Worm (Caenorhabditis elegans) whole organism, L3 larva: ENCODE data around the gene eak-4.

Experiments
- R02D3.7 ChIP-seq: fragments of 150-350 bp; optimal IDR thresholded peaks from 2 replicates; lab custom pipeline; 2014; ENCODE audit warnings: missing biosample characterization, missing genetic modification characterization
- ZK546.5 ChIP-seq: sonication (generic microtip); optimal IDR thresholded peaks from 2 replicates; lab custom pipeline; 2017; ENCODE audit warnings: missing biosample characterization, missing genetic modification characterization
- aly-2 ChIP-seq: fragments of 150-350 bp; optimal IDR thresholded peaks from 2 replicates; lab custom pipeline; 2014; ENCODE audit warnings: missing biosample characterization, missing genetic modification characterization
- ama-1 ChIP-seq: fragments of 150-350 bp; optimal IDR thresholded peaks from 2 replicates; lab custom pipeline; 2018
- ceh-16 ChIP-seq: sonication (generic microtip); optimal IDR thresholded peaks from 2 replicates; lab custom pipeline; 2017; ENCODE audit warnings: missing biosample characterization, missing genetic modification characterization
- ceh-28 ChIP-seq: fragments of 150-350 bp; optimal IDR thresholded peaks from 2 replicates; lab custom pipeline; 2014; ENCODE audit warnings: missing biosample characterization, missing genetic modification reagents, missing genetic modification characterization
- ceh-9 ChIP-seq: sonication (generic microtip); optimal IDR thresholded peaks from 2 replicates; lab custom pipeline; 2018; ENCODE audit warnings: missing biosample characterization, missing genetic modification characterization
- egl-27 ChIP-seq: sonication (generic microtip); optimal IDR thresholded peaks from 4 replicates; lab custom pipeline; 2017; ENCODE audit warnings: missing biosample characterization, missing genetic modification reagents, missing genetic modification characterization
- egl-5 ChIP-seq: fragments of 150-350 bp; optimal IDR thresholded peaks from 2 replicates; lab custom pipeline; 2017; ENCODE audit warnings: missing biosample characterization, missing genetic modification reagents, missing genetic modification characterization, inconsistent platforms
- elt-2 ChIP-seq: sonication (generic microtip); optimal IDR thresholded peaks from 2 replicates; lab custom pipeline; 2016; ENCODE audit warnings: missing genetic modification reagents, mild to moderate bottlenecking, missing genetic modification characterization, missing compliant biosample characterization
- eor-1 ChIP-seq, 2 experiments: fragments of 150-350 bp; optimal IDR thresholded peaks; 2 replicates each; lab custom pipeline; 2014 to 2018; ENCODE audit warnings: missing biosample characterization in 2 of 2, missing genetic modification characterization in 2 of 2
- fkh-10 ChIP-seq: sonication (generic microtip); optimal IDR thresholded peaks from 2 replicates; lab custom pipeline; 2017; ENCODE audit warnings: missing biosample characterization, missing genetic modification reagents, missing genetic modification characterization
- fos-1 ChIP-seq: fragments of 150-350 bp; optimal IDR thresholded peaks from 2 replicates; lab custom pipeline; 2014; ENCODE audit warnings: missing biosample characterization, missing genetic modification characterization
- hmg-11 ChIP-seq: sonication (generic microtip); optimal IDR thresholded peaks from 2 replicates; lab custom pipeline; 2016; ENCODE audit warnings: missing genetic modification characterization, missing compliant biosample characterization
- jun-1 ChIP-seq: fragments of 150-350 bp; optimal IDR thresholded peaks from 2 replicates; lab custom pipeline; 2014; ENCODE audit warnings: missing biosample characterization, missing genetic modification reagents, missing genetic modification characterization
- lin-15B ChIP-seq: fragments of 150-350 bp; optimal IDR thresholded peaks from 2 replicates; lab custom pipeline; 2014; ENCODE audit warnings: missing biosample characterization, missing genetic modification characterization
- lin-39 ChIP-seq: fragments of 150-350 bp; optimal IDR thresholded peaks from 2 replicates; lab custom pipeline; 2018; ENCODE audit warnings: missing biosample characterization, missing genetic modification reagents, missing genetic modification characterization
- mdl-1 ChIP-seq: fragments of 150-350 bp; optimal IDR thresholded peaks from 2 replicates; lab custom pipeline; 2014; ENCODE audit warnings: missing biosample characterization, missing genetic modification characterization
- mml-1 ChIP-seq: fragments of 150-350 bp; sonication (generic microtip); optimal IDR thresholded peaks from 3 replicates; lab custom pipeline; 2014; ENCODE audit warnings: missing biosample characterization, missing genetic modification characterization
- nhr-11 ChIP-seq: fragments of 150-350 bp; optimal IDR thresholded peaks from 2 replicates; lab custom pipeline; 2014; ENCODE audit warnings: missing biosample characterization, missing genetic modification characterization
- nhr-12 ChIP-seq: fragments of 150-350 bp; optimal IDR thresholded peaks from 2 replicates; lab custom pipeline; 2014; ENCODE audit warnings: missing biosample characterization, missing genetic modification characterization
- nhr-23 ChIP-seq: fragments of 150-350 bp; optimal IDR thresholded peaks from 2 replicates; lab custom pipeline; 2014; ENCODE audit warnings: missing biosample characterization, missing genetic modification reagents, missing genetic modification characterization
- nhr-237 ChIP-seq: fragments of 150-350 bp; optimal IDR thresholded peaks from 2 replicates; lab custom pipeline; 2014; ENCODE audit warnings: missing biosample characterization, missing genetic modification characterization
- nhr-25 ChIP-seq: sonication (generic microtip); optimal IDR thresholded peaks from 2 replicates; lab custom pipeline; 2017; ENCODE audit warnings: missing biosample characterization, missing genetic modification characterization
- nhr-43 ChIP-seq: sonication (generic microtip); optimal IDR thresholded peaks from 2 replicates; lab custom pipeline; 2016; ENCODE audit warnings: mild to moderate bottlenecking, missing genetic modification characterization, missing compliant biosample characterization; ENCODE audit not compliant: poor library complexity, severe bottlenecking
- nhr-67 ChIP-seq: fragments of 150-350 bp; optimal IDR thresholded peaks from 2 replicates; lab custom pipeline; 2014; ENCODE audit warnings: missing biosample characterization, missing genetic modification characterization
- nhr-76 ChIP-seq: fragments of 150-350 bp; sonication (generic microtip); optimal IDR thresholded peaks from 5 replicates; lab custom pipeline; 2014; ENCODE audit warnings: missing biosample characterization, missing genetic modification characterization
- nhr-77 ChIP-seq: fragments of 150-350 bp; optimal IDR thresholded peaks from 2 replicates; lab custom pipeline; 2014; ENCODE audit warnings: missing biosample characterization, missing genetic modification characterization
- pha-4 ChIP-seq: fragments of 150-350 bp; optimal IDR thresholded peaks from 2 replicates; lab custom pipeline; 2014; ENCODE audit warnings: missing biosample characterization, missing genetic modification reagents, missing genetic modification characterization
- pqm-1 ChIP-seq: fragments of 150-350 bp; optimal IDR thresholded peaks from 2 replicates; lab custom pipeline; 2017; ENCODE audit warnings: missing biosample characterization, missing genetic modification characterization, inconsistent platforms
- sea-2 ChIP-seq: fragments of 150-350 bp; sonication (generic microtip); optimal IDR thresholded peaks from 4 replicates; lab custom pipeline; 2014; ENCODE audit warnings: missing biosample characterization, missing genetic modification reagents, missing genetic modification characterization
- skn-1 ChIP-seq: fragments of 150-350 bp; optimal IDR thresholded peaks from 2 replicates; lab custom pipeline; 2014; ENCODE audit warnings: missing biosample characterization, missing genetic modification characterization
- snpc-4 ChIP-seq: fragments of 150-350 bp; optimal IDR thresholded peaks from 2 replicates; lab custom pipeline; 2014; ENCODE audit warnings: missing biosample characterization, missing genetic modification characterization
- unc-39 ChIP-seq: sonication (generic microtip); optimal IDR thresholded peaks from 4 replicates; lab custom pipeline; 2017; ENCODE audit warnings: missing biosample characterization, missing genetic modification characterization
- unc-62 ChIP-seq: fragments of 150-350 bp; sonication (generic microtip); optimal IDR thresholded peaks from 4 replicates; lab custom pipeline; 2014; ENCODE audit warnings: missing biosample characterization, missing genetic modification reagents, missing genetic modification characterization
- zag-1 ChIP-seq: fragments of 150-350 bp; optimal IDR thresholded peaks from 2 replicates; lab custom pipeline; 2014; ENCODE audit warnings: missing biosample characterization, missing genetic modification characterization
- ztf-11 ChIP-seq: fragments of 150-350 bp; optimal IDR thresholded peaks from 2 replicates; lab custom pipeline; 2014; ENCODE audit warnings: missing biosample characterization, missing genetic modification characterization
- ztf-4 ChIP-seq: fragments of 150-350 bp; optimal IDR thresholded peaks from 2 replicates; lab custom pipeline; 2014; ENCODE audit warnings: missing biosample characterization, missing genetic modification characterization

The eak-4 gene

DNA sequence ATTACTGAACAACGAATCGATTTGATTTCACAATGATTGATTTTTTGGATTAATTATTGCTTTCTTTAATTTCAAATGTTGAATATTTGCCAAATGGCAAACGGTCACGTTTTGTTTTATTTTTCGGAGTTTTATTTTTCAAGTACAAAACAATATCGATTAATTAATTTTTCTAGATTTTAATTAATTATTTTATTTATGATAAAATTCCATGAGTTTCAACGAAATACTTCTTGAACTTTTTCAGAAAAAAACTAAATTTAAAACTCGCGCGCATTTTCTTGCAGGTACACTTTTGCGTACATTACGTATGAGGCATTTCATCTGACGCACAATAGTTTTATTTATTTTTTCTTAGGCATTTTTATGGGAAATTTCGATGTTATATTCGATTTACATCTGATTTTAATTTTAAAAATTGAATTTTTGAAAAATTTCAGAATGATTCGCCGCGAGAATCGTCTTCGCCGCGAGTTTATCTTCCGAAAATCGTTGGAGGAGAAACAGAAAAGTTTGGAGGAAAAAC, 33.7 kb upstream of the eak-4 start, which contains the start of the genes ZK795.2 and ZK795.3 (continued):
- TF ChIP-seq fkh-10 (GFP tag; lab: Kevin White, UChicago) (no peak), ztf-4 (tag; lab: Kevin White, UChicago) (no peak), ceh-28 (tag; lab: Kevin White, UChicago) (peak; percentile 37), ztf-11 (tag; lab: Kevin White, UChicago) (no peak), nhr-237 (tag; lab: Kevin White, UChicago) (no peak), nhr-76 (tag; lab: Kevin White, UChicago) (no peak), aly-2 (tag; lab: Kevin White, UChicago) (no peak), nhr-43 (tag; lab: Kevin White, UChicago) (peak; percentile 18), mml-1 (no peak), nhr-77 (no peak), sea-2 (no peak), nhr-23 (peak; percentile 53), hmg-11 (peak; percentile 61), lin-39 (no peak), zag-1 (tag; lab: Kevin White, UChicago) (no peak), nhr-25 (tag; lab: Kevin White, UChicago) (no peak), jun-1 (tag; lab: Kevin White, UChicago) (no peak), snpc-4 (tag; lab: Kevin White, UChicago) (peak; percentile 47), skn-1 (no peak)

DNA sequence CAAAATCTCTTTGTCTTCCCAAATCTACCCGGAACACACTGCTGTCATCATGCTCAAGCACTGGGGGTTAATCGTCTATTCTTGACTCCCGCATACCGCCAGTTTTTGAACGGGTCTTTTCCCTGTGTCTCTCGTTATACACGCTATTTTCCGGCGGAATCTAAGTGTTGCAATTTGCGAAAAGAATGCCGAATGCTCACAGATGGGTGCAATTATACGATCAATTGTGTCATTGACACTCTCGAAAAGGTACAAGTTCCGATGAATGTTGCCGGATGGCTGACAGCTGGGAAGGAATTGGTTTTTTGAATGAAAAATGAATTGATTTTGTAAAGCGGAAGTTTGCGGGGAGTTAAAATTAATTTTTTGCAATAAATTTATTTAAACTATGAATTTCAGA, 26.6 kb upstream of the eak-4 start:
- TF ChIP-seq nhr-76 (tag; lab: Kevin White, UChicago) (no peak), aly-2 (tag; lab: Kevin White, UChicago) (no peak), nhr-43 (tag; lab: Kevin White, UChicago) (no peak), skn-1 (no peak), egl-5 (no peak), ceh-28 (tag; lab: Kevin White, UChicago) (no peak), snpc-4 (tag; lab: Kevin White, UChicago) (no peak), pqm-1 (no peak), zag-1 (tag; lab: Kevin White, UChicago) (no peak), fos-1 (tag; lab: Kevin White, UChicago) (no peak), jun-1 (tag; lab: Kevin White, UChicago) (no peak), hmg-11 (no peak), nhr-23 (no peak), eor-1 (tag; optimal IDR thresholded peaks at IDR 0.05; lab: Kevin White, UChicago) (no peak)

DNA sequence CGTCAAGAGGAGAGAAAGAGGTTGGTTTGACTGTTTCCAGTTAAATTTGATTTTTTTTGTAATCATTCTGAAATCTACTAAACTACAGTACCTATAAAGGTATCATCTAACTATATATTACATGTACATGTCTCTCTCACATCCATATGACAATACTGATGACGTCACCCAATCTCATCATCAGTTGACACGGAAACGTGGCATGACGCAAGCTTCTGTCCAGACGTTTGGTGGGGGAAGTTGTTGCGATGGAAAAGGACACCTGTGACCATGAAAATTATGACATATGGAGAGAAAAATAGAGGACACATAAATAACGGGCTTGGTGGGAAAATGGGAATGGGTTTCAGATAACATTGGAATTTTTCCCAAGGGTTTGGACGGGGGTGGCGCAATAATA, 23.7 kb upstream of the eak-4 start:
- no peak for TF ChIP-seq lin-15B (tag; lab: Kevin White, UChicago)
- TF ChIP-seq elt-2, result no peak
- TF ChIP-seq skn-1, result no peak
- TF ChIP-seq snpc-4 (tag; lab: Kevin White, UChicago), result no peak
- no peak for TF ChIP-seq nhr-77
- no peak for TF ChIP-seq nhr-11
- no peak for TF ChIP-seq fos-1 (tag; lab: Kevin White, UChicago)
- no peak for TF ChIP-seq ceh-28 (tag; lab: Kevin White, UChicago)
- TF ChIP-seq nhr-67 (tag; lab: Kevin White, UChicago), result no peak
- no peak for TF ChIP-seq mml-1
- no peak for TF ChIP-seq unc-39
- no peak for TF ChIP-seq egl-27 (tag; lab: Kevin White, UChicago)
- TF ChIP-seq ama-1 (lab: Kevin White, UChicago), result no peak
- TF ChIP-seq fkh-10 (GFP tag; lab: Kevin White, UChicago), result no peak
- TF ChIP-seq ceh-9 (tag; lab: Kevin White, UChicago), result no peak
- no peak for TF ChIP-seq ceh-16
- no peak for TF ChIP-seq ZK546.5 (tag; lab: Kevin White, UChicago)
- no peak for TF ChIP-seq mdl-1 (tag; lab: Kevin White, UChicago)
- no peak for TF ChIP-seq pha-4
- TF ChIP-seq nhr-237 (tag; lab: Kevin White, UChicago), result no peak
- TF ChIP-seq, all 47 proteins: peak for 0

DNA sequence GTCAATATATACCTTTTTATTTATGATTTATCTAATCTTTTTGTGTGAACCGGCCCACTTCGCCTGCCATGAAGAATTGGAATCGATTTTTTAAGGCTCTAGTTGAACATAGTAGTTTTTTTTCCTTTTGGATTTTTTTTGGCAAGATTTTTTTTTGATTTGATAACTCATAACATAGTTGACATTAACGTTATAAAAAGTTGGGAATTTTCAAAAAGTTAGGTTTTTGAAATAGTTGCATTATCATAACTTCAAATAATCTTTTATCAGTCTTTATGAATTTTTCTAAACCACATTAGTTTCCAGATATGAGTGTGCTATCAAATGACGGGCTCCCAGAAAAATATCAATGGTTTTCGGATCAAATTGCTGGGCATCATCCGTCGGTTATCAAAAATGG, 22.5 kb upstream of the eak-4 start, which contains the start of gene ipmk-1:
ipmk-1 (plus strand) TSS at position 301 of the 400 bp plus-strand sequence.
- TF ChIP-seq nhr-25 (tag; lab: Kevin White, UChicago) (no peak), elt-2 (no peak), R02D3.7 (tag; lab: Kevin White, UChicago) (no peak), ama-1 (lab: Kevin White, UChicago) (no peak), ceh-16 (no peak), pha-4 (no peak), nhr-43 (tag; lab: Kevin White, UChicago) (no peak), aly-2 (tag; lab: Kevin White, UChicago) (no peak), sea-2 (no peak), lin-15B (tag; lab: Kevin White, UChicago) (no peak), pqm-1 (no peak), snpc-4 (tag; lab: Kevin White, UChicago) (no peak), egl-5 (no peak), ztf-4 (tag; lab: Kevin White, UChicago) (no peak), unc-39 (no peak), unc-62 (GFP tag; lab: Kevin White, UChicago) (no peak), nhr-12 (no peak)
